Worm (Caenorhabditis elegans): ENCODE results near the gene nhr-7.

The nhr-7 gene

ce11 chrIV:11230069-11230468, 41.1 kb downstream of the nhr-7 start, which contains the start of gene best-7:
Gene best-7 (minus strand): TSS chrIV:11230307.
- TF ChIP-seq R02D3.7 (tag; optimal IDR thresholded peaks at IDR 0.05) (no peak), nhr-25 (tag; optimal IDR thresholded peaks at IDR 0.05) (no peak), lin-39 (tag; optimal IDR thresholded peaks at IDR 0.05) (no peak), lin-13 (GFP tag; optimal IDR thresholded peaks at IDR 0.05) (no peak), elt-3 (tag; optimal IDR thresholded peaks at IDR 0.05) (no peak), mab-5 (tag; optimal IDR thresholded peaks at IDR 0.05) (no peak), fos-1 (tag; optimal IDR thresholded peaks at IDR 0.05) (no peak)

- TF ChIP-seq unc-55 (GFP tag; optimal IDR thresholded peaks at IDR 0.05) (no peak), lin-11 (tag; optimal IDR thresholded peaks at IDR 0.05) (no peak), blmp-1 (tag; optimal IDR thresholded peaks at IDR 0.05; ENCODE audit: insufficient read depth) (no peak), skn-1 (tag; optimal IDR thresholded peaks at IDR 0.05) (no peak), ama-1 (optimal IDR thresholded peaks at IDR 0.05) (no peak), nhr-11 (tag; optimal IDR thresholded peaks at IDR 0.05) (no peak), fos-1 (tag; optimal IDR thresholded peaks at IDR 0.05) (no peak), mbf-1 (tag; optimal IDR thresholded peaks at IDR 0.05) (no peak), nhr-6 (tag; optimal IDR thresholded peaks at IDR 0.05) (no peak), nhr-21 (tag; optimal IDR thresholded peaks at IDR 0.05) (no peak), lin-13 (GFP tag; optimal IDR thresholded peaks at IDR 0.05) (no peak), nhr-77 (tag; optimal IDR thresholded peaks at IDR 0.05) (no peak), ZK546.5 (tag; optimal IDR thresholded peaks at IDR 0.05) (no peak), peb-1 (tag; optimal IDR thresholded peaks at IDR 0.05) (no peak), dmd-4 (tag; optimal IDR thresholded peaks at IDR 0.05) (no peak), sma-3 (GFP tag; optimal IDR thresholded peaks at IDR 0.05) (no peak), F13H6.1 (tag; optimal IDR thresholded peaks at IDR 0.05) (no peak), C34F6.9 (tag; optimal IDR thresholded peaks at IDR 0.05) (no peak), lsy-2 (tag; optimal IDR thresholded peaks at IDR 0.05) (no peak), elt-3 (tag; optimal IDR thresholded peaks at IDR 0.05) (no peak)
These were observed 42.1 kb downstream of the nhr-7 start for ce11 chrIV:11229013-11229412.

- TF ChIP-seq crh-2 (tag; optimal IDR thresholded peaks at IDR 0.05) (no peak), unc-62 (GFP tag; optimal IDR thresholded peaks at IDR 0.05) (no peak), mdl-1 (tag; optimal IDR thresholded peaks at IDR 0.05) (no peak), fos-1 (tag; optimal IDR thresholded peaks at IDR 0.05) (no peak), nhr-11 (tag; optimal IDR thresholded peaks at IDR 0.05) (no peak), ceh-16 (tag; optimal IDR thresholded peaks at IDR 0.05) (no peak), nhr-25 (tag; optimal IDR thresholded peaks at IDR 0.05) (peak; percentile 53), nhr-237 (tag; optimal IDR thresholded peaks at IDR 0.05) (no peak)
These were observed 44.6 kb downstream of the nhr-7 start for ce11 chrIV:11226545-11226944.

- no peak for TF ChIP-seq lin-11 (tag; optimal IDR thresholded peaks at IDR 0.05)
- peak; percentile 22 for TF ChIP-seq blmp-1 (tag; optimal IDR thresholded peaks at IDR 0.05; ENCODE audit: insufficient read depth)
These were observed 46.0 kb downstream of the nhr-7 start, which contains the start of gene col-125 for ce11 chrIV:11225206-11225605. Gene col-125 (plus strand): TSS chrIV:11225506.

ce11 chrIV:11223878-11224277, 47.3 kb downstream of the nhr-7 start, which contains the start of gene C29F4.3:
Gene C29F4.3 (minus strand): TSS chrIV:11223978.
- no peak for TF ChIP-seq lsy-2 (tag; optimal IDR thresholded peaks at IDR 0.05)
- TF ChIP-seq mdl-1 (tag; optimal IDR thresholded peaks at IDR 0.05) = no peak
- TF ChIP-seq zag-1 (tag; optimal IDR thresholded peaks at IDR 0.05) = no peak
- no peak for TF ChIP-seq nhr-21 (tag; optimal IDR thresholded peaks at IDR 0.05)
- TF ChIP-seq nhr-129 (tag; optimal IDR thresholded peaks at IDR 0.05) = no peak
- TF ChIP-seq gmeb-1 (tag; optimal IDR thresholded peaks at IDR 0.05) = no peak
- no peak for TF ChIP-seq ztf-11 (tag; optimal IDR thresholded peaks at IDR 0.05)
- TF ChIP-seq ama-1 (optimal IDR thresholded peaks at IDR 0.05) = no peak
- no peak for TF ChIP-seq unc-62 (GFP tag; optimal IDR thresholded peaks at IDR 0.05)
- TF ChIP-seq sma-3 (GFP tag; optimal IDR thresholded peaks at IDR 0.05) = no peak
- TF ChIP-seq lin-39 (tag; optimal IDR thresholded peaks at IDR 0.05) = no peak
- TF ChIP-seq ztf-4 (tag; optimal IDR thresholded peaks at IDR 0.05) = no peak
- no peak for TF ChIP-seq nhr-6 (tag; optimal IDR thresholded peaks at IDR 0.05)
- TF ChIP-seq unc-39 (tag; optimal IDR thresholded peaks at IDR 0.05) = no peak
- no peak for TF ChIP-seq aly-2 (tag; optimal IDR thresholded peaks at IDR 0.05)
- TF ChIP-seq nhr-12 (tag; optimal IDR thresholded peaks at IDR 0.05) = no peak
- TF ChIP-seq blmp-1 (tag; optimal IDR thresholded peaks at IDR 0.05; ENCODE audit: insufficient read depth) = no peak
- no peak for TF ChIP-seq nhr-11 (tag; optimal IDR thresholded peaks at IDR 0.05)
- TF ChIP-seq ceh-16 (tag; optimal IDR thresholded peaks at IDR 0.05) = no peak
- TF ChIP-seq sma-9 (GFP tag; optimal IDR thresholded peaks at IDR 0.05) = no peak
- no peak for TF ChIP-seq sma-9 (tag; optimal IDR thresholded peaks at IDR 0.05)
